Fruit fly (Drosophila melanogaster) whole organism, embryonic: ENCODE data around the gene comm.

Experiments used
- B-H2 ChIP-seq: fragments of 200-800 bp; sonication (Bioruptor generic); optimal IDR thresholded peaks from 2 replicates; lab custom pipeline; 2018; ENCODE audit warnings: missing biosample characterization, mild to moderate bottlenecking, missing genetic modification characterization
- CG10209 ChIP-seq: fragments of 200-800 bp; sonication (Bioruptor generic); optimal IDR thresholded peaks from 3 replicates; lab custom pipeline; 2017; ENCODE audit warnings: missing biosample characterization, mild to moderate bottlenecking, missing genetic modification characterization, missing genetic modification reagents
- CG10543 ChIP-seq: fragments of 200-800 bp; sonication (Bioruptor generic); optimal IDR thresholded peaks from 3 replicates; lab custom pipeline; 2017; ENCODE audit warnings: missing biosample characterization, mild to moderate bottlenecking, missing genetic modification characterization, moderate library complexity
- CG11085 ChIP-seq: fragments of 200-800 bp; sonication (Bioruptor generic); IDR thresholded peaks from 2 replicates; pipeline ENCODE4 v1.3.6; 2022; ENCODE audit warnings: missing biosample characterization, missing genetic modification characterization
- CG11398 ChIP-seq: fragments of 200-800 bp; sonication (Bioruptor generic); optimal IDR thresholded peaks from 2 replicates; lab custom pipeline; 2016; ENCODE audit warnings: missing biosample characterization, missing genetic modification characterization
- CG12071 ChIP-seq: fragments of 200-800 bp; sonication (Bioruptor generic); optimal IDR thresholded peaks from 3 replicates; lab custom pipeline; 2018; ENCODE audit warnings: missing biosample characterization, mild to moderate bottlenecking, missing genetic modification characterization
- CG12769 ChIP-seq: fragments of 200-800 bp; sonication (Bioruptor generic); optimal IDR thresholded peaks from 2 replicates; lab custom pipeline; 2019; ENCODE audit warnings: missing biosample characterization, mild to moderate bottlenecking, missing genetic modification characterization, moderate library complexity
- CG12942 ChIP-seq: fragments of 200-800 bp; sonication (Bioruptor generic); optimal IDR thresholded peaks from 3 replicates; lab custom pipeline; 2016; ENCODE audit warnings: missing biosample characterization, missing genetic modification characterization
- CG14014 ChIP-seq: fragments of 200-800 bp; sonication (Bioruptor generic); IDR thresholded peaks from 2 replicates; pipeline ENCODE4 v1.3.6; 2022; ENCODE audit warnings: missing biosample characterization, missing genetic modification characterization
- CG14050 ChIP-seq: fragments of 200-800 bp; sonication (Bioruptor generic); IDR thresholded peaks from 3 replicates; pipeline ENCODE4 v1.3.6; 2022; ENCODE audit warnings: missing biosample characterization, missing genetic modification characterization
- CG15514 ChIP-seq: fragments of 200-800 bp; sonication (Bioruptor generic); optimal IDR thresholded peaks from 3 replicates; lab custom pipeline; 2017; ENCODE audit warnings: missing biosample characterization, missing genetic modification characterization, mild to moderate bottlenecking, moderate library complexity, missing genetic modification reagents
- CG16863 ChIP-seq: fragments of 200-800 bp; sonication (Bioruptor generic); optimal IDR thresholded peaks from 3 replicates; lab custom pipeline; 2016; ENCODE audit warnings: missing biosample characterization, missing genetic modification characterization
- CG18599 ChIP-seq: fragments of 200-800 bp; sonication (Bioruptor generic); optimal IDR thresholded peaks from 3 replicates; lab custom pipeline; 2017; ENCODE audit warnings: missing biosample characterization, missing genetic modification characterization, mild to moderate bottlenecking, moderate library complexity, missing genetic modification reagents
- CG18619 ChIP-seq: fragments of 200-800 bp; sonication (Bioruptor generic); optimal IDR thresholded peaks from 3 replicates; lab custom pipeline; 2017; ENCODE audit warnings: missing biosample characterization, mild to moderate bottlenecking, missing genetic modification characterization
- CG2116 ChIP-seq: fragments of 200-800 bp; sonication (Bioruptor generic); optimal IDR thresholded peaks from 3 replicates; lab custom pipeline; 2018; ENCODE audit warnings: missing biosample characterization, mild to moderate bottlenecking, missing genetic modification characterization
- CG2129 ChIP-seq: fragments of 200-800 bp; sonication (Bioruptor generic); IDR thresholded peaks from 2 replicates; pipeline ENCODE4 v1.3.6; 2022; ENCODE audit warnings: missing biosample characterization, missing genetic modification characterization; ENCODE audit not compliant: partially characterized antibody
- CG2889 ChIP-seq: fragments of 200-800 bp; sonication (Bioruptor generic); IDR thresholded peaks from 3 replicates; pipeline ENCODE4 v1.3.6; 2022; ENCODE audit warnings: missing biosample characterization, missing genetic modification characterization
- CG3065 ChIP-seq: fragments of 200-800 bp; sonication (Bioruptor generic); optimal IDR thresholded peaks from 2 replicates; lab custom pipeline; 2016; ENCODE audit warnings: missing biosample characterization, missing genetic modification characterization
- CG32767 ChIP-seq: fragments of 200-800 bp; sonication (Bioruptor generic); IDR thresholded peaks from 2 replicates; pipeline ENCODE4 v1.3.6; 2022; ENCODE audit warnings: missing biosample characterization, missing genetic modification characterization
- CG3838 ChIP-seq: fragments of 200-800 bp; sonication (Bioruptor generic); optimal IDR thresholded peaks from 3 replicates; lab custom pipeline; 2016; ENCODE audit warnings: missing biosample characterization, missing genetic modification characterization
- CG3995 ChIP-seq: fragments of 200-800 bp; sonication (Bioruptor generic); optimal IDR thresholded peaks from 3 replicates; lab custom pipeline; 2016; ENCODE audit warnings: missing biosample characterization, missing genetic modification characterization
- CG5245 ChIP-seq: fragments of 200-800 bp; sonication (Bioruptor generic); optimal IDR thresholded peaks from 3 replicates; lab custom pipeline; 2016; ENCODE audit warnings: missing biosample characterization, missing genetic modification characterization
- CG6654 ChIP-seq: fragments of 200-800 bp; sonication (Bioruptor generic); optimal IDR thresholded peaks from 2 replicates; lab custom pipeline; 2017; ENCODE audit warnings: missing biosample characterization, mild to moderate bottlenecking, missing genetic modification characterization
- CG6689 ChIP-seq: fragments of 200-800 bp; sonication (Bioruptor generic); IDR thresholded peaks from 2 replicates; pipeline ENCODE4 v1.3.6; 2022; ENCODE audit warnings: missing biosample characterization, missing genetic modification characterization
- CkIIα-i1 ChIP-seq: fragments of 200-800 bp; sonication (Bioruptor generic); IDR thresholded peaks from 2 replicates; pipeline ENCODE4 v1.3.6; 2022; ENCODE audit warnings: missing biosample characterization, missing genetic modification characterization
- Dbx ChIP-seq: fragments of 200-800 bp; sonication (Bioruptor generic); IDR thresholded peaks from 3 replicates; pipeline ENCODE4 v1.3.6; 2022; ENCODE audit warnings: missing biosample characterization, missing genetic modification characterization
- E2f2 ChIP-seq: fragments of 200-800 bp; sonication (Bioruptor generic); IDR thresholded peaks from 2 replicates; pipeline ENCODE4 v1.3.6; 2022; ENCODE audit warnings: missing biosample characterization, missing genetic modification characterization
- HLH3B ChIP-seq: fragments of 200-800 bp; sonication (Bioruptor generic); IDR thresholded peaks from 2 replicates; pipeline ENCODE4 v1.3.6; 2022; ENCODE audit warnings: missing biosample characterization, missing genetic modification characterization
- Med ChIP-seq: fragments of 200-800 bp; sonication (Bioruptor generic); peaks from one replicate; lab custom pipeline; 2016; ENCODE audit warnings: missing biosample characterization, missing genetic modification characterization, mild to moderate bottlenecking, inconsistent platforms, moderate library complexity
- Mes4 ChIP-seq: fragments of 200-800 bp; sonication (Bioruptor generic); optimal IDR thresholded peaks from 2 replicates; lab custom pipeline; 2016; ENCODE audit warnings: missing biosample characterization, missing genetic modification characterization
- Ravus ChIP-seq: fragments of 200-800 bp; sonication (Bioruptor generic); IDR thresholded peaks from 2 replicates; pipeline ENCODE4 v1.3.6; 2022; ENCODE audit warnings: missing biosample characterization, missing genetic modification characterization
- Scr ChIP-seq: fragments of 200-800 bp; sonication (Bioruptor generic); IDR thresholded peaks from 2 replicates; pipeline ENCODE4 v1.3.6; 2022; ENCODE audit warnings: missing biosample characterization, missing genetic modification characterization; ENCODE audit not compliant: partially characterized antibody
- Trl ChIP-seq, 3 experiments: fragments of >200 bp in 2 of 3; fragments of 200-800 bp in 1 of 3; sonication (Bioruptor generic) in 1 of 3; optimal IDR thresholded peaks; 2 replicates in 1 of 3; 3 replicates in 2 of 3; lab custom pipeline; 2016 to 2017; ENCODE audit warnings: missing biosample characterization in 1 of 3, missing genetic modification characterization in 1 of 3
- Xbp1 ChIP-seq: fragments of 200-800 bp; sonication (Bioruptor generic); optimal IDR thresholded peaks from 3 replicates; lab custom pipeline; 2016; ENCODE audit warnings: missing biosample characterization, mild to moderate bottlenecking, missing genetic modification characterization
- bab2 ChIP-seq: fragments of 200-800 bp; sonication (Bioruptor generic); optimal IDR thresholded peaks from 2 replicates; lab custom pipeline; 2016; ENCODE audit warnings: missing biosample characterization, missing genetic modification characterization
- bcd ChIP-seq: fragments of 200-800 bp; sonication (Bioruptor generic); optimal IDR thresholded peaks from 2 replicates; lab custom pipeline; 2017; ENCODE audit warnings: missing biosample characterization, mild to moderate bottlenecking, missing genetic modification characterization
- da ChIP-seq: fragments of 200-800 bp; sonication (Bioruptor generic); optimal IDR thresholded peaks from 2 replicates; lab custom pipeline; 2016; ENCODE audit warnings: missing biosample characterization, missing genetic modification characterization
- dysf ChIP-seq: fragments of 200-800 bp; sonication (Bioruptor generic); IDR thresholded peaks from 3 replicates; pipeline ENCODE4 v1.3.6; 2022; ENCODE audit warnings: missing biosample characterization, missing genetic modification characterization
- emc ChIP-seq: fragments of 200-800 bp; sonication (Bioruptor generic); optimal IDR thresholded peaks from 2 replicates; lab custom pipeline; 2016; ENCODE audit warnings: missing biosample characterization, missing genetic modification characterization
- fd3F ChIP-seq: fragments of 200-800 bp; sonication (Bioruptor generic); optimal IDR thresholded peaks from 2 replicates; lab custom pipeline; 2018; ENCODE audit warnings: missing biosample characterization, mild to moderate bottlenecking, missing genetic modification characterization, moderate library complexity
- fd64A ChIP-seq: fragments of 200-800 bp; sonication (Bioruptor generic); optimal IDR thresholded peaks from 3 replicates; lab custom pipeline; 2018; ENCODE audit warnings: missing biosample characterization, mild to moderate bottlenecking, missing genetic modification characterization
- gcm2 ChIP-seq: fragments of 200-800 bp; sonication (Bioruptor generic); optimal IDR thresholded peaks from 2 replicates; lab custom pipeline; 2016; ENCODE audit warnings: missing biosample characterization, missing genetic modification characterization
- gem ChIP-seq: fragments of 200-800 bp; sonication (Bioruptor generic); optimal IDR thresholded peaks from 2 replicates; lab custom pipeline; 2019; ENCODE audit warnings: missing biosample characterization, mild to moderate bottlenecking, missing genetic modification characterization, moderate library complexity
- hbn ChIP-seq: fragments of 200-800 bp; sonication (Bioruptor generic); IDR thresholded peaks from 2 replicates; pipeline ENCODE4 v1.3.6; 2022; ENCODE audit warnings: missing biosample characterization, missing genetic modification characterization; ENCODE audit not compliant: partially characterized antibody
- her ChIP-seq: fragments of 200-800 bp; sonication (Bioruptor generic); optimal IDR thresholded peaks from 2 replicates; lab custom pipeline; 2016; ENCODE audit warnings: missing biosample characterization, missing genetic modification characterization
- kay ChIP-seq: fragments of 200-800 bp; sonication (Bioruptor generic); optimal IDR thresholded peaks from 2 replicates; lab custom pipeline; 2016; ENCODE audit warnings: missing biosample characterization, missing genetic modification characterization
- ken ChIP-seq: fragments of 200-800 bp; sonication (Bioruptor generic); IDR thresholded peaks from 3 replicates; pipeline ENCODE4 v1.3.6; 2022; ENCODE audit warnings: missing biosample characterization, missing genetic modification characterization
- pho ChIP-seq: fragments of 200-800 bp; sonication (Bioruptor generic); optimal IDR thresholded peaks from 2 replicates; lab custom pipeline; 2016; ENCODE audit warnings: missing biosample characterization, missing genetic modification characterization
- sima ChIP-seq: fragments of 200-800 bp; sonication (Bioruptor generic); optimal IDR thresholded peaks from 2 replicates; lab custom pipeline; 2016; ENCODE audit warnings: missing biosample characterization, missing genetic modification characterization
- slbo ChIP-seq: fragments of 200-800 bp; sonication (Bioruptor generic); IDR thresholded peaks from 2 replicates; pipeline ENCODE4 v1.3.6; 2022; ENCODE audit warnings: missing biosample characterization, missing genetic modification characterization
- sug ChIP-seq: fragments of 200-800 bp; optimal IDR thresholded peaks from 2 replicates; lab custom pipeline; 2019; ENCODE audit warnings: missing biosample characterization, mild to moderate bottlenecking, missing genetic modification characterization, moderate library complexity
- vfl ChIP-seq: fragments of 200-800 bp; sonication (Bioruptor generic); optimal IDR thresholded peaks from 2 replicates; lab custom pipeline; 2016; ENCODE audit warnings: missing biosample characterization, missing genetic modification characterization

comm gene

DNA sequence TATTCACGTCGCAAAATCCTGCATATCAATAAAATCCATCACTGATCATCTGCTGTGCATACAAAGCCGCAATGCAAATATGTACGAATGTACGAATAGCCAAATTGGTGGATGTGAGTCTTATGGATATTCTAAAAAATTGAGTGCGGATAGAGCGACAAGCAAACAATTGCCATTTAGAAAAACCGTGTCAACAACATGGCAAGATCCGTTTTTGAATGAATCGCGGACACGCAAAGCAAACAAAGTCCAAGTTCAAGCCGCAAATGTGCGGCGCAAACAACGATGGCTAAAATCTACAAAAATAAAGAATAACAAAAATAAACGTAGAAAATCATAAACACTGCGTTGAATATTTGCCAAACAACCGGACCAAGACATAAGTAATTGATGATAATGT, 38.7 kb downstream of the comm start (continued):
- TF ChIP-seq vfl (GFP tag; lab: Kevin White, UChicago): no peak
- no peak for TF ChIP-seq da (GFP tag; lab: Kevin White, UChicago)
- TF ChIP-seq slbo (GFP tag; lab: Robert Waterston, UW): no peak
- peak; percentile 1 for TF ChIP-seq CG18599 (GFP tag; lab: Kevin White, UChicago)
- peak; percentile 9 for TF ChIP-seq bab2
- TF ChIP-seq gem: peak; percentile 16
- TF ChIP-seq B-H2 (GFP tag; lab: Kevin White, UChicago): peak; percentile 41
- peak; percentile 24 for TF ChIP-seq her (GFP tag; lab: Kevin White, UChicago)
- TF ChIP-seq CG5245 (GFP tag; lab: Kevin White, UChicago): no peak
- TF ChIP-seq Mes4 (GFP tag; lab: Kevin White, UChicago): no peak
- TF ChIP-seq gcm2: no peak
- peak; percentile 20 for TF ChIP-seq CG18619
- TF ChIP-seq Scr (GFP tag; lab: Robert Waterston, UW): no peak
- peak; percentile 30; the same call in 1 of the 2 replicates for TF ChIP-seq E2f2
- no peak for TF ChIP-seq CG3065 (GFP tag; lab: Kevin White, UChicago)
- TF ChIP-seq Trl (optimal IDR thresholded peaks at IDR 0.05; lab: Kevin White, UChicago): no peak
- TF ChIP-seq Trl (GFP tag; optimal IDR thresholded peaks at IDR 0.05; lab: Kevin White, UChicago): peak; percentile 13
- TF ChIP-seq CkIIα-i1 (GFP tag; lab: Robert Waterston, UW): no peak
- peak; percentile 27; the same call in 1 of the 3 replicates for TF ChIP-seq dysf (GFP tag; lab: Robert Waterston, UW)
- no peak for TF ChIP-seq CG6689 (GFP tag; lab: Robert Waterston, UW)
- peak; percentile 35 for TF ChIP-seq CG10209 (GFP tag; lab: Kevin White, UChicago)
- TF ChIP-seq CG3838 (GFP tag; lab: Kevin White, UChicago): no peak
- TF ChIP-seq CG14014: peak; percentile 61; the same call in 1 of the 2 replicates
- no peak for TF ChIP-seq CG3995 (GFP tag; lab: Kevin White, UChicago)
- TF ChIP-seq CG16863 (GFP tag; lab: Kevin White, UChicago): no peak
- TF ChIP-seq CG2129 (GFP tag; lab: Robert Waterston, UW): no peak
- TF ChIP-seq emc (GFP tag; lab: Kevin White, UChicago): no peak
- peak; percentile 83 for TF ChIP-seq Med (GFP tag; lab: Kevin White, UChicago)
- no peak for TF ChIP-seq CG2889 (GFP tag; lab: Robert Waterston, UW)
- TF ChIP-seq bcd (GFP tag; lab: Kevin White, UChicago): peak; percentile 13
- no peak for TF ChIP-seq ken
- no peak for TF ChIP-seq Ravus
- no peak for TF ChIP-seq sima (GFP tag; lab: Kevin White, UChicago)
- TF ChIP-seq fd64A (GFP tag; lab: Kevin White, UChicago): no peak
- TF ChIP-seq HLH3B: 0 out of 2 replicates have a peak, but pooled peaks have one; percentile 11
- no peak for TF ChIP-seq CG11398
- TF ChIP-seq sug (tag; lab: Kevin White, UChicago): no peak
- no peak for TF ChIP-seq hbn (GFP tag; lab: Robert Waterston, UW)
- no peak for TF ChIP-seq CG32767
- peak; percentile 33 for TF ChIP-seq fd3F (GFP tag; lab: Kevin White, UChicago)
- TF ChIP-seq CG12769 (tag; lab: Kevin White, UChicago): peak; percentile 17
- TF ChIP-seq CG2116: no peak
- TF ChIP-seq Xbp1 (GFP tag; lab: Kevin White, UChicago): no peak
- no peak for TF ChIP-seq CG11085 (GFP tag; lab: Robert Waterston, UW)
- TF ChIP-seq Dbx (GFP tag; lab: Robert Waterston, UW): no peak
- TF ChIP-seq CG10543: no peak
- peak; percentile 20 for TF ChIP-seq CG15514
- TF ChIP-seq kay (GFP tag; lab: Kevin White, UChicago): no peak
- TF ChIP-seq CG12942: no peak
- peak; percentile 18 for TF ChIP-seq pho (GFP tag; lab: Kevin White, UChicago)
- peak; percentile 12 for TF ChIP-seq CG12071 (GFP tag; lab: Kevin White, UChicago)
- TF ChIP-seq CG6654 (GFP tag; lab: Kevin White, UChicago): no peak
- no peak for TF ChIP-seq CG14050 (GFP tag; lab: Robert Waterston, UW)
